Worm (Caenorhabditis elegans) whole organism, mixed stage, embryonic: ENCODE measurements around the gene Y22D7AR.6.

Experiments used
- M03D4.4 ChIP-seq: sonication (generic microtip); optimal IDR thresholded peaks from 2 replicates; lab custom pipeline; 2017; ENCODE audit warnings: mild to moderate bottlenecking, missing genetic modification characterization, missing compliant biosample characterization
- bed-3 ChIP-seq: fragments of 200-800 bp; sonication (Bioruptor generic); optimal IDR thresholded peaks from 3 replicates; lab custom pipeline; 2018; ENCODE audit warnings: mild to moderate bottlenecking, missing genetic modification characterization, moderate library complexity, missing compliant biosample characterization
- blmp-1 ChIP-seq: fragments of 150-350 bp; optimal IDR thresholded peaks from 2 replicates; lab custom pipeline; 2014; ENCODE audit warnings: missing biosample characterization, missing genetic modification characterization
- ceh-39 ChIP-seq: fragments of 150-350 bp; optimal IDR thresholded peaks from 2 replicates; lab custom pipeline; 2014; ENCODE audit warnings: missing biosample characterization, missing genetic modification characterization
- ceh-43 ChIP-seq: fragments of 200-800 bp; sonication (Bioruptor generic); optimal IDR thresholded peaks from 2 replicates; lab custom pipeline; 2018; ENCODE audit warnings: mild to moderate bottlenecking, missing genetic modification characterization, moderate library complexity, missing compliant biosample characterization
- ceh-83 ChIP-seq: fragments of 200-800 bp; sonication (Bioruptor generic); optimal IDR thresholded peaks from 2 replicates; lab custom pipeline; 2018; ENCODE audit warnings: mild to moderate bottlenecking, missing genetic modification characterization, missing compliant biosample characterization
- ces-1 ChIP-seq: fragments of 150-350 bp; optimal IDR thresholded peaks from 2 replicates; lab custom pipeline; 2014; ENCODE audit warnings: missing biosample characterization, missing genetic modification reagents, missing genetic modification characterization
- cnd-1 ChIP-seq: fragments of 200-800 bp; sonication (Bioruptor generic); optimal IDR thresholded peaks from 2 replicates; lab custom pipeline; 2018; ENCODE audit warnings: mild to moderate bottlenecking, missing genetic modification characterization, missing compliant biosample characterization
- drap-1 ChIP-seq: fragments of 200-800 bp; sonication (Bioruptor generic); optimal IDR thresholded peaks from 3 replicates; lab custom pipeline; 2018; ENCODE audit warnings: mild to moderate bottlenecking, missing genetic modification characterization, missing compliant biosample characterization
- elt-1 ChIP-seq: sonication (generic microtip); optimal IDR thresholded peaks from 2 replicates; lab custom pipeline; 2017; ENCODE audit warnings: missing genetic modification characterization, mild to moderate bottlenecking, missing compliant biosample characterization, antibody characterized with exemption, moderate library complexity, borderline replicate concordance; ENCODE audit not compliant: insufficient read depth
- elt-3 ChIP-seq: fragments of 150-350 bp; optimal IDR thresholded peaks from 2 replicates; lab custom pipeline; 2014; ENCODE audit warnings: missing biosample characterization, missing genetic modification characterization
- flh-1 ChIP-seq: fragments of 200-800 bp; sonication (Bioruptor generic); optimal IDR thresholded peaks from 2 replicates; lab custom pipeline; 2018; ENCODE audit warnings: mild to moderate bottlenecking, missing genetic modification characterization, moderate library complexity, missing compliant biosample characterization
- ham-2 ChIP-seq: fragments of 200-800 bp; sonication (Bioruptor generic); optimal IDR thresholded peaks from 2 replicates; lab custom pipeline; 2018; ENCODE audit warnings: mild to moderate bottlenecking, missing genetic modification characterization, missing compliant biosample characterization
- hlh-1 ChIP-seq: fragments of 150-350 bp; optimal IDR thresholded peaks from 2 replicates; lab custom pipeline; 2014; ENCODE audit warnings: missing biosample characterization, missing genetic modification reagents, missing genetic modification characterization
- lin-13 ChIP-seq: fragments of 150-350 bp; optimal IDR thresholded peaks from 2 replicates; lab custom pipeline; 2014; ENCODE audit warnings: missing biosample characterization, missing genetic modification characterization
- mab-5 ChIP-seq: fragments of 150-350 bp; optimal IDR thresholded peaks from 2 replicates; lab custom pipeline; 2014; ENCODE audit warnings: missing biosample characterization, missing genetic modification characterization
- mep-1 ChIP-seq: fragments of 150-350 bp; optimal IDR thresholded peaks from 2 replicates; lab custom pipeline; 2017; ENCODE audit warnings: missing biosample characterization, missing genetic modification reagents, missing genetic modification characterization, inconsistent platforms
- mls-2 ChIP-seq: sonication (generic microtip); optimal IDR thresholded peaks from 2 replicates; lab custom pipeline; 2016; ENCODE audit warnings: mild to moderate bottlenecking, missing genetic modification characterization, moderate library complexity, missing compliant biosample characterization
- nhr-12 ChIP-seq: fragments of 150-350 bp; optimal IDR thresholded peaks from 2 replicates; lab custom pipeline; 2014; ENCODE audit warnings: missing biosample characterization, missing genetic modification characterization
- nhr-2 ChIP-seq: fragments of 150-350 bp; optimal IDR thresholded peaks from 2 replicates; lab custom pipeline; 2014; ENCODE audit warnings: missing biosample characterization, missing genetic modification characterization
- nhr-237 ChIP-seq: fragments of 150-350 bp; optimal IDR thresholded peaks from 2 replicates; lab custom pipeline; 2014; ENCODE audit warnings: missing biosample characterization, missing genetic modification characterization
- nhr-28 ChIP-seq: fragments of 150-350 bp; optimal IDR thresholded peaks from 2 replicates; lab custom pipeline; 2014; ENCODE audit warnings: missing biosample characterization, missing genetic modification characterization
- nhr-76 ChIP-seq: sonication (generic microtip); optimal IDR thresholded peaks from 2 replicates; lab custom pipeline; 2017; ENCODE audit warnings: missing biosample characterization, missing genetic modification characterization
- pha-4 ChIP-seq: fragments of 150-350 bp; optimal IDR thresholded peaks from 2 replicates; lab custom pipeline; 2018; ENCODE audit warnings: missing biosample characterization, missing genetic modification reagents, missing genetic modification characterization
- sem-2 ChIP-seq: fragments of 200-800 bp; sonication (Bioruptor generic); optimal IDR thresholded peaks from 2 replicates; lab custom pipeline; 2018; ENCODE audit warnings: mild to moderate bottlenecking, missing genetic modification characterization, missing compliant biosample characterization
- sptf-1 ChIP-seq: sonication (generic microtip); optimal IDR thresholded peaks from 2 replicates; lab custom pipeline; 2017; ENCODE audit warnings: mild to moderate bottlenecking, missing genetic modification characterization, moderate library complexity, missing compliant biosample characterization
- tbx-8 ChIP-seq: fragments of 200-800 bp; sonication (Bioruptor generic); optimal IDR thresholded peaks from 2 replicates; lab custom pipeline; 2018; ENCODE audit warnings: mild to moderate bottlenecking, missing genetic modification characterization, moderate library complexity, missing compliant biosample characterization
- unc-120 ChIP-seq: sonication (generic microtip); optimal IDR thresholded peaks from 2 replicates; lab custom pipeline; 2017; ENCODE audit warnings: missing genetic modification characterization, missing compliant biosample characterization; ENCODE audit not compliant: poor library complexity, severe bottlenecking
- unc-39 ChIP-seq: fragments of 150-350 bp; optimal IDR thresholded peaks from 2 replicates; lab custom pipeline; 2014; ENCODE audit warnings: missing biosample characterization, missing genetic modification characterization
- unc-62 ChIP-seq: fragments of 150-350 bp; optimal IDR thresholded peaks from 2 replicates; lab custom pipeline; 2014; ENCODE audit warnings: missing biosample characterization, missing genetic modification reagents, missing genetic modification characterization
- ztf-11 ChIP-seq: fragments of 150-350 bp; optimal IDR thresholded peaks from 2 replicates; lab custom pipeline; 2014; ENCODE audit warnings: missing biosample characterization, missing genetic modification characterization

The Y22D7AR.6 gene

ce11 chrIII:1657380-1657779, 19.1 kb downstream of the Y22D7AR.6 start, which contains the start of gene cht-4:
TSS of gene cht-4 (minus strand) at chrIII:1657480.
- TF ChIP-seq unc-39 (tag; lab: Kevin White, UChicago) (no peak), bed-3 (GFP tag; lab: Kevin White, UChicago) (no peak), sem-2 (no peak), ceh-83 (GFP tag; lab: Kevin White, UChicago) (no peak), lin-13 (no peak), ceh-39 (no peak), blmp-1 (tag; lab: Kevin White, UChicago) (no peak), M03D4.4 (tag; lab: Kevin White, UChicago) (no peak), tbx-8 (GFP tag; lab: Kevin White, UChicago) (no peak), ces-1 (GFP tag; lab: Kevin White, UChicago) (no peak)

ce11 chrIII:1652925-1653324, 23.6 kb downstream of the Y22D7AR.6 start:
- TF ChIP-seq hlh-1 = no peak
- TF ChIP-seq lin-13 = no peak
- TF ChIP-seq drap-1 (GFP tag; lab: Kevin White, UChicago) = no peak
- TF ChIP-seq nhr-12 (tag; lab: Kevin White, UChicago) = no peak
- no peak for TF ChIP-seq nhr-28 (tag; lab: Kevin White, UChicago)
- TF ChIP-seq bed-3 (GFP tag; lab: Kevin White, UChicago) = no peak
- no peak for TF ChIP-seq flh-1 (GFP tag; lab: Kevin White, UChicago)
- TF ChIP-seq nhr-237 = no peak
- no peak for TF ChIP-seq mls-2 (tag; lab: Kevin White, UChicago)
- TF ChIP-seq nhr-2 (tag; lab: Kevin White, UChicago) = no peak
- TF ChIP-seq blmp-1 (tag; lab: Kevin White, UChicago) = no peak
- no peak for TF ChIP-seq ceh-83 (GFP tag; lab: Kevin White, UChicago)
- TF ChIP-seq M03D4.4 (tag; lab: Kevin White, UChicago) = no peak
- no peak for TF ChIP-seq nhr-76 (tag; lab: Kevin White, UChicago)

ce11 chrIII:1652181-1652580, 24.3 kb downstream of the Y22D7AR.6 start, which contains the start of gene Y22D7AL.1:
TSS of gene Y22D7AL.1 (plus strand) at chrIII:1652481.
- TF ChIP-seq nhr-12 (tag; lab: Kevin White, UChicago) = no peak
- no peak for TF ChIP-seq elt-3
- no peak for TF ChIP-seq cnd-1 (tag; lab: Kevin White, UChicago)

- TF ChIP-seq ceh-43 (GFP tag; lab: Kevin White, UChicago) (no peak), pha-4 (no peak), tbx-8 (GFP tag; lab: Kevin White, UChicago) (no peak), mep-1 (tag; lab: Kevin White, UChicago) (no peak), lin-13 (no peak), ceh-83 (GFP tag; lab: Kevin White, UChicago) (no peak), nhr-76 (tag; lab: Kevin White, UChicago) (no peak)
Observed at ce11 chrIII:1641163-1641562, 35.4 kb downstream of the Y22D7AR.6 start, which contains the start of gene Y22D7AL.3. TSS of gene Y22D7AL.3 (plus strand) at chrIII:1641463.

ce11 chrIII:1638345-1638744, 38.2 kb downstream of the Y22D7AR.6 start:
- TF ChIP-seq lin-13 = no peak
- TF ChIP-seq unc-39 (tag; lab: Kevin White, UChicago) = no peak
- TF ChIP-seq mep-1 (tag; lab: Kevin White, UChicago) = no peak
- no peak for TF ChIP-seq bed-3 (GFP tag; lab: Kevin White, UChicago)
- no peak for TF ChIP-seq nhr-12 (tag; lab: Kevin White, UChicago)
- TF ChIP-seq nhr-76 (tag; lab: Kevin White, UChicago) = no peak
- TF ChIP-seq pha-4 = no peak
- no peak for TF ChIP-seq sptf-1
- no peak for TF ChIP-seq ztf-11 (tag; lab: Kevin White, UChicago)
- TF ChIP-seq ham-2 (GFP tag; lab: Kevin White, UChicago) = no peak
- TF ChIP-seq unc-62 (GFP tag; lab: Kevin White, UChicago) = no peak
- no peak for TF ChIP-seq ceh-43 (GFP tag; lab: Kevin White, UChicago)
- no peak for TF ChIP-seq elt-1 (tag; lab: Kevin White, UChicago)
- TF ChIP-seq, all 35 proteins: peak for 0

ce11 chrIII:1634270-1634669, 42.3 kb downstream of the Y22D7AR.6 start, which contains the start of gene Y22D7AL.11:
TSS of gene Y22D7AL.11 (minus strand) at chrIII:1634370.
- TF ChIP-seq M03D4.4 (tag; lab: Kevin White, UChicago) (no peak), nhr-2 (tag; lab: Kevin White, UChicago) (no peak), unc-120 (tag; lab: Kevin White, UChicago) (no peak), ceh-39 (no peak), sptf-1 (no peak), mls-2 (tag; lab: Kevin White, UChicago) (no peak), ham-2 (GFP tag; lab: Kevin White, UChicago) (no peak), mab-5 (tag; lab: Kevin White, UChicago) (no peak), unc-39 (tag; lab: Kevin White, UChicago) (no peak), drap-1 (GFP tag; lab: Kevin White, UChicago) (no peak), cnd-1 (tag; lab: Kevin White, UChicago) (no peak), ceh-83 (GFP tag; lab: Kevin White, UChicago) (no peak), unc-62 (GFP tag; lab: Kevin White, UChicago) (no peak), ces-1 (GFP tag; lab: Kevin White, UChicago) (no peak), elt-1 (tag; lab: Kevin White, UChicago) (no peak)
